Worm (Caenorhabditis elegans) whole organism, L2 larva: ENCODE results near the gene F13H10.3.
A peak's percentile ranks its signal among the peaks of the same experiment; 100 is the strongest.

Experiments used
- C34F6.9 ChIP-seq: fragments of 150-350 bp; optimal IDR thresholded peaks from 2 replicates; lab custom pipeline; 2014; ENCODE audit warnings: missing biosample characterization, missing genetic modification characterization
- F13H6.1 ChIP-seq: sonication (generic microtip); optimal IDR thresholded peaks from 2 replicates; lab custom pipeline; 2016; ENCODE audit warnings: missing genetic modification characterization, missing compliant biosample characterization
- R02D3.7 ChIP-seq: fragments of 150-350 bp; optimal IDR thresholded peaks from 2 replicates; lab custom pipeline; 2014; ENCODE audit warnings: missing biosample characterization, missing genetic modification characterization
- Y55F3AM.14 ChIP-seq: fragments of 200-800 bp; sonication (Bioruptor generic); optimal IDR thresholded peaks from 2 replicates; lab custom pipeline; 2018; ENCODE audit warnings: mild to moderate bottlenecking, missing genetic modification characterization, missing compliant biosample characterization
- ZK546.5 ChIP-seq: sonication (generic microtip); optimal IDR thresholded peaks from 2 replicates; lab custom pipeline; 2017; ENCODE audit warnings: missing biosample characterization, missing genetic modification characterization
- alr-1 ChIP-seq: fragments of 150-350 bp; optimal IDR thresholded peaks from 2 replicates; lab custom pipeline; 2014; ENCODE audit warnings: missing biosample characterization, missing genetic modification characterization
- aly-2 ChIP-seq: fragments of 150-350 bp; optimal IDR thresholded peaks from 2 replicates; lab custom pipeline; 2014; ENCODE audit warnings: missing biosample characterization, missing genetic modification characterization
- ama-1 ChIP-seq: fragments of 150-350 bp; optimal IDR thresholded peaks from 2 replicates; lab custom pipeline; 2018; ENCODE audit warnings: inconsistent platforms
- blmp-1 ChIP-seq: sonication (generic microtip); optimal IDR thresholded peaks from 2 replicates; lab custom pipeline; 2017; ENCODE audit warnings: missing genetic modification characterization, mild to moderate bottlenecking, missing compliant biosample characterization, antibody characterized with exemption, moderate library complexity; ENCODE audit not compliant: insufficient read depth
- ceh-16 ChIP-seq: fragments of 150-350 bp; optimal IDR thresholded peaks from 2 replicates; lab custom pipeline; 2014; ENCODE audit warnings: missing biosample characterization, missing genetic modification characterization
- ceh-82 ChIP-seq: fragments of 150-350 bp; optimal IDR thresholded peaks from 2 replicates; lab custom pipeline; 2014; ENCODE audit warnings: missing biosample characterization, missing genetic modification characterization
- crh-2 ChIP-seq: sonication (generic microtip); optimal IDR thresholded peaks from 2 replicates; lab custom pipeline; 2017; ENCODE audit warnings: missing biosample characterization, missing genetic modification characterization
- dmd-4 ChIP-seq: sonication (generic microtip); optimal IDR thresholded peaks from 2 replicates; lab custom pipeline; 2017; ENCODE audit warnings: missing biosample characterization, missing genetic modification characterization
- egl-27 ChIP-seq: sonication (generic microtip); optimal IDR thresholded peaks from 3 replicates; lab custom pipeline; 2017; ENCODE audit warnings: missing biosample characterization, missing genetic modification reagents, missing genetic modification characterization
- elt-1 ChIP-seq: fragments of 150-350 bp; optimal IDR thresholded peaks from 2 replicates; lab custom pipeline; 2014; ENCODE audit warnings: missing biosample characterization, missing genetic modification characterization
- elt-3 ChIP-seq: sonication (generic microtip); optimal IDR thresholded peaks from 2 replicates; lab custom pipeline; 2017; ENCODE audit warnings: missing biosample characterization, missing genetic modification characterization
- fos-1 ChIP-seq: fragments of 150-350 bp; optimal IDR thresholded peaks from 2 replicates; lab custom pipeline; 2014; ENCODE audit warnings: missing biosample characterization, missing genetic modification characterization
- gmeb-1 ChIP-seq: fragments of 150-350 bp; optimal IDR thresholded peaks from 2 replicates; lab custom pipeline; 2014; ENCODE audit warnings: missing biosample characterization, missing genetic modification characterization
- lin-11 ChIP-seq: fragments of 150-350 bp; sonication (generic microtip); optimal IDR thresholded peaks from 2 replicates; lab custom pipeline; 2014; ENCODE audit warnings: missing biosample characterization, missing genetic modification characterization, inconsistent platforms, mixed read lengths
- lin-39 ChIP-seq: fragments of 150-350 bp; optimal IDR thresholded peaks from 2 replicates; lab custom pipeline; 2014; ENCODE audit warnings: missing biosample characterization, missing genetic modification reagents, missing genetic modification characterization
- lsy-2 ChIP-seq, 2 experiments: fragments of 150-350 bp in 1 of 2; sonication (generic microtip) in 1 of 2; optimal IDR thresholded peaks; 2 replicates each; lab custom pipeline; 2014 to 2017; ENCODE audit warnings: missing biosample characterization in 2 of 2, missing genetic modification characterization in 2 of 2
- mdl-1 ChIP-seq, 2 experiments: fragments of 150-350 bp in 1 of 2; sonication (generic microtip) in 1 of 2; optimal IDR thresholded peaks; 2 replicates each; lab custom pipeline; 2017; ENCODE audit warnings: missing biosample characterization in 2 of 2, missing genetic modification characterization in 2 of 2
- nhr-10 ChIP-seq: sonication (generic microtip); optimal IDR thresholded peaks from 2 replicates; lab custom pipeline; 2017; ENCODE audit warnings: missing biosample characterization, missing genetic modification characterization
- nhr-129 ChIP-seq: fragments of 150-350 bp; optimal IDR thresholded peaks from 2 replicates; lab custom pipeline; 2014; ENCODE audit warnings: missing biosample characterization, missing genetic modification characterization
- nhr-21 ChIP-seq: fragments of 150-350 bp; optimal IDR thresholded peaks from 2 replicates; lab custom pipeline; 2014; ENCODE audit warnings: missing biosample characterization, missing genetic modification characterization
- nhr-23 ChIP-seq: fragments of 150-350 bp; optimal IDR thresholded peaks from 2 replicates; lab custom pipeline; 2014; ENCODE audit warnings: missing biosample characterization, missing genetic modification reagents, missing genetic modification characterization
- nhr-237 ChIP-seq: fragments of 150-350 bp; optimal IDR thresholded peaks from 2 replicates; lab custom pipeline; 2014; ENCODE audit warnings: missing biosample characterization, missing genetic modification characterization
- nhr-25 ChIP-seq: fragments of 150-350 bp; sonication (generic microtip); optimal IDR thresholded peaks from 3 replicates; lab custom pipeline; 2014; ENCODE audit warnings: missing biosample characterization, missing genetic modification characterization
- nhr-6 ChIP-seq: fragments of 150-350 bp; optimal IDR thresholded peaks from 2 replicates; lab custom pipeline; 2014; ENCODE audit warnings: missing biosample characterization, missing genetic modification characterization
- nhr-77 ChIP-seq: fragments of 150-350 bp; optimal IDR thresholded peaks from 2 replicates; lab custom pipeline; 2014; ENCODE audit warnings: missing biosample characterization, missing genetic modification characterization
- sma-3 ChIP-seq: sonication (generic microtip); optimal IDR thresholded peaks from 2 replicates; lab custom pipeline; 2016; ENCODE audit warnings: missing genetic modification reagents, missing genetic modification characterization, missing compliant biosample characterization
- sma-9 ChIP-seq, 2 experiments: fragments of 150-350 bp in 1 of 2; sonication (generic microtip) in 1 of 2; optimal IDR thresholded peaks; 2 replicates each; lab custom pipeline; 2014 to 2016; ENCODE audit warnings: missing genetic modification characterization in 2 of 2, mild to moderate bottlenecking in 1 of 2, missing biosample characterization in 1 of 2, missing compliant biosample characterization in 1 of 2, missing genetic modification reagents in 1 of 2, moderate library complexity in 1 of 2
- unc-55 ChIP-seq: fragments of 150-350 bp; sonication (generic microtip); optimal IDR thresholded peaks from 3 replicates; lab custom pipeline; 2014; ENCODE audit warnings: missing biosample characterization, missing genetic modification reagents, missing genetic modification characterization
- ztf-1 ChIP-seq: fragments of 200-800 bp; sonication (Bioruptor generic); conservative IDR thresholded peaks from 2 replicates; pipeline ENCODE4 v1.3.6; 2022; ENCODE audit warnings: missing genetic modification characterization, missing compliant biosample characterization
- ztf-11 ChIP-seq: sonication (generic microtip); optimal IDR thresholded peaks from 2 replicates; lab custom pipeline; 2017; ENCODE audit warnings: missing biosample characterization, missing genetic modification characterization
- ztf-4 ChIP-seq: fragments of 150-350 bp; optimal IDR thresholded peaks from 2 replicates; lab custom pipeline; 2014; ENCODE audit warnings: missing biosample characterization, missing genetic modification characterization

Gene F13H10.3

DNA sequence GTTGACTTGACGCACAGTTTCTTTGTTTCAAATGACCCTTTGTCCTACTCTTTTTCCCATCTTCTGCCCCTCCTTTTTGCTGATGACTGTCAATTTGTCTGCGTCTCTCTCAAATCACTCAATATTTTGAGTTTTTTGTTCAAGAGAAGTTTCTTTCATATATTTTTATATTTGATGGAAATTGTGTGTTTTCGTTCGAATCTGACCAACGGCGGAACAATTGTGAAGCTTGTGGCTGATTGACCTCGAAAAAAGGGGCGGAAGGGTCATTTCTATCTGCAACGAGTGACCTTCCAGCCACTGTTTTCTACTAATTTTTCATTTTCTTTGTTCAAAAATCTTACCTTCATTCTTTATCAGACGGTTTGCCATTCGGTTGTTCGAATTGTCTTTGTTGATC is 37.1 kb downstream of the F13H10.3 start:
- TF ChIP-seq elt-3 (tag; lab: Kevin White, UChicago) (no peak), nhr-237 (tag; lab: Kevin White, UChicago) (no peak), nhr-25 (tag; lab: Kevin White, UChicago) (peak; percentile 85)

DNA sequence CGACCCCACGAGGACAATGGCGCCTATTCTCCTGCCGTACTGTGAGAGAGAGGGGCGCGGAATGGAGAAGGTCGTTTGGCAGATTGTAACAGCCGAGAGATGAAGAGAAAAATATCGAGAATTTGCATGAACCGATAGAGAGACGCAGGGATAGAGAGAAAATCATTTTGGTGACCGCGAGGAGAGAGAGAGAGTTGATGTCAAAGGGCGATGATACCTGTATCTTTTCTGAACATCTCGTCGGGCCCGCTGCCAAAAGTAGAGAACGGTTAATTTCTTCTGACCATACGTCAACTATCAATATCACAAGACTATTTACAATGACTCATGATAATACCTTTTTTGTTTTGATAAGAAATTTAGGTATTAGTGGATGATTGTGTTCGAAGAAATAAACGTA is 39.8 kb downstream of the F13H10.3 start:
- TF ChIP-seq Y55F3AM.14 (GFP tag; lab: Kevin White, UChicago), result peak; percentile 35
- TF ChIP-seq F13H6.1, result peak; percentile 21
- TF ChIP-seq crh-2, result peak; percentile 48
- TF ChIP-seq sma-3 (GFP tag; lab: Kevin White, UChicago), result peak; percentile 91
- TF ChIP-seq ceh-16 (tag; lab: Kevin White, UChicago), result no peak
- TF ChIP-seq nhr-237 (tag; lab: Kevin White, UChicago), result no peak
- no peak for TF ChIP-seq ceh-82 (tag; lab: Kevin White, UChicago)
- no peak for TF ChIP-seq R02D3.7
- no peak for TF ChIP-seq aly-2 (tag; lab: Kevin White, UChicago)
- peak; percentile 87 for TF ChIP-seq nhr-25 (tag; lab: Kevin White, UChicago)
- TF ChIP-seq blmp-1 (tag; lab: Kevin White, UChicago), result peak; percentile 85
- peak; percentile 33 for TF ChIP-seq gmeb-1 (tag; lab: Kevin White, UChicago)
- peak; percentile 46 for TF ChIP-seq egl-27
- TF ChIP-seq nhr-23 (tag; lab: Kevin White, UChicago), result no peak
- peak; percentile 50 for TF ChIP-seq nhr-129 (tag; lab: Kevin White, UChicago)
- no peak for TF ChIP-seq nhr-10 (tag; lab: Kevin White, UChicago)
- TF ChIP-seq mdl-1 (tag; optimal IDR thresholded peaks at IDR 0.05; lab: Kevin White, UChicago), result peak in 1 of 2 experiments; percentile 14
- TF ChIP-seq lsy-2 (tag; optimal IDR thresholded peaks at IDR 0.05; lab: Kevin White, UChicago), result peak in 1 of 2 experiments; percentile 50
- TF ChIP-seq elt-1, result no peak
- TF ChIP-seq nhr-6, result peak; percentile 59
- peak; percentile 54 for TF ChIP-seq fos-1 (tag; lab: Kevin White, UChicago)
- no peak for TF ChIP-seq dmd-4 (tag; lab: Kevin White, UChicago)
- TF ChIP-seq sma-9 (GFP tag; optimal IDR thresholded peaks at IDR 0.05; lab: Kevin White, UChicago), result peak; percentile 88
- TF ChIP-seq sma-9 (tag; optimal IDR thresholded peaks at IDR 0.05; lab: Kevin White, UChicago), result no peak
- TF ChIP-seq ZK546.5 (tag; lab: Kevin White, UChicago), result no peak
- TF ChIP-seq C34F6.9, result no peak
- TF ChIP-seq unc-55 (GFP tag; lab: Kevin White, UChicago), result no peak
- peak; percentile 75 for TF ChIP-seq nhr-21 (tag; lab: Kevin White, UChicago)

DNA sequence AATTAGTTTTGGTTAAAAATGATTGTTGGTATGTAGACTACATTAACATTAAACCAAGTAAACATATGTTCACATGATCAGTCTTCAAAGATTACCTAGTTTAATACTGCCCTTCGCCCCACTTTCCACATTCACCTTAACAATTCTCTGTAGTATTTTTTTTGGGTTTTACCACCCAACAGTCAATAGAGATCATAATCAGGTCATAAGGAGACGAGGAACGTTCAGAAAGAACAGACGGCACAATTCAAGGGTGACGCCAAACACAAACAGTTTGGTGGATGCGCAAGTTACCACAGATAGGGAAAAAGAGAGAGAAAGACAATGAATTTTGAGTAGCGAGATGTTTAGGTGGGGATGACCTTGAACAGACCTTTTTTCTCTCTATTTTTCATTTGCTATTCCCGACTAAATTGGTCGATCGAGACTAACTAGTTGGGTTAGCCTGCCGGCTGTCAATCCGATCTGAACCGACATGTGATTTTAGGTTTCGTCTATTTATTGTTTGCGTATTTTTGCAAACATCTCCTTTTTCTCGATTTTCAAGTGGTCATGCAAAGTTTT is 44.0 kb downstream of the F13H10.3 start:
- peak in 1 of 2 experiments; percentile 4 for TF ChIP-seq lsy-2 (tag; optimal IDR thresholded peaks at IDR 0.05; lab: Kevin White, UChicago)
- TF ChIP-seq alr-1 (tag; lab: Kevin White, UChicago), result no peak
- no peak for TF ChIP-seq ztf-4 (tag; lab: Kevin White, UChicago)
- TF ChIP-seq nhr-25 (tag; lab: Kevin White, UChicago), result peak; percentile 78
- peak; percentile 29 for TF ChIP-seq fos-1 (tag; lab: Kevin White, UChicago)
- no peak for TF ChIP-seq crh-2
- peak; percentile 26 for TF ChIP-seq gmeb-1 (tag; lab: Kevin White, UChicago)
- no peak for TF ChIP-seq C34F6.9
- peak; percentile 47 for TF ChIP-seq nhr-6
- peak; percentile 35 for TF ChIP-seq F13H6.1
- TF ChIP-seq ztf-1 (GFP tag; lab: Robert Waterston, UW), result no peak
- no peak for TF ChIP-seq lin-39 (tag; lab: Kevin White, UChicago)
- no peak for TF ChIP-seq nhr-21 (tag; lab: Kevin White, UChicago)
- TF ChIP-seq ceh-16 (tag; lab: Kevin White, UChicago), result peak; percentile 25
- no peak for TF ChIP-seq ZK546.5 (tag; lab: Kevin White, UChicago)
- no peak for TF ChIP-seq R02D3.7
- TF ChIP-seq nhr-129 (tag; lab: Kevin White, UChicago), result peak; percentile 63
- no peak for TF ChIP-seq ztf-11
- peak; percentile 58 for TF ChIP-seq sma-9 (GFP tag; optimal IDR thresholded peaks at IDR 0.05; lab: Kevin White, UChicago)
- no peak for TF ChIP-seq sma-9 (tag; optimal IDR thresholded peaks at IDR 0.05; lab: Kevin White, UChicago)
- peak; percentile 27 for TF ChIP-seq egl-27
- no peak for TF ChIP-seq ama-1
- no peak for TF ChIP-seq nhr-77
- peak; percentile 41 for TF ChIP-seq sma-3 (GFP tag; lab: Kevin White, UChicago)
- TF ChIP-seq mdl-1 (tag; optimal IDR thresholded peaks at IDR 0.05; lab: Kevin White, UChicago), result peak in 1 of 2 experiments; percentile 23
- TF ChIP-seq blmp-1 (tag; lab: Kevin White, UChicago), result peak; percentile 47
- TF ChIP-seq lin-11, result no peak
- TF ChIP-seq, all 48 proteins: peak for 13
